In genomic region chr2L:3148959-3149591, dm6 we compare ENCODE assay signal across 2 fruit fly cellular contexts.
A peak's percentile ranks its signal among the peaks of the same experiment; 100 is the strongest.
TF ChIP-seq lines count a peak whose summit lies in the region.

No protein-coding gene starts in this region.

TF ChIP-seq in whole organism, embryonic, 481 proteins besides CTCF, POLR2A, EP300 and RAD21 (continued from another document):
- TF ChIP-seq nerfin-2 (GFP tag; IDR thresholded peaks at IDR 0.05; lab: Robert Waterston, UW; ENCODE audit: partially characterized antibody) (no peak), CG1603 (tag; optimal IDR thresholded peaks at IDR 0.05; lab: Kevin White, UChicago) (peak; percentile 30), CG42726 (GFP tag; IDR thresholded peaks at IDR 0.05; lab: Robert Waterston, UW; ENCODE audit: partially characterized antibody) (no peak), zfh1 (GFP tag; IDR thresholded peaks at IDR 0.05; lab: Robert Waterston, UW) (peak; percentile 40; the same call in 1 of the 3 replicates)

TF ChIP-seq in whole organism, prepupa, 60 proteins besides CTCF, POLR2A, EP300 and RAD21 (continued from another document):
- TF ChIP-seq esn (GFP tag; optimal IDR thresholded peaks at IDR 0.05; lab: Kevin White, UChicago), result no peak
- TF ChIP-seq CG15336 (GFP tag; IDR thresholded peaks at IDR 0.05; lab: Robert Waterston, UW), result peak; percentile 58
- peak; percentile 27 for TF ChIP-seq achi (GFP tag; optimal IDR thresholded peaks at IDR 0.05; lab: Kevin White, UChicago)
- TF ChIP-seq vri (GFP tag; optimal IDR thresholded peaks at IDR 0.05; lab: Kevin White, UChicago), result no peak
- TF ChIP-seq Ets96B (tag; optimal IDR thresholded peaks at IDR 0.05; lab: Kevin White, UChicago), result no peak
- no peak for TF ChIP-seq Blimp-1 (GFP tag; optimal IDR thresholded peaks at IDR 0.05; lab: Kevin White, UChicago)
- TF ChIP-seq CG6276 (GFP tag; optimal IDR thresholded peaks at IDR 0.05; lab: Kevin White, UChicago), result no peak
- TF ChIP-seq CG1621 (tag; optimal IDR thresholded peaks at IDR 0.05; lab: Kevin White, UChicago), result no peak
- no peak for TF ChIP-seq topi (GFP tag; optimal IDR thresholded peaks at IDR 0.05; lab: Kevin White, UChicago)
- no peak for TF ChIP-seq CG9139 (GFP tag; optimal IDR thresholded peaks at IDR 0.05; lab: Kevin White, UChicago)
- no peak for TF ChIP-seq CG3919 (GFP tag; optimal IDR thresholded peaks at IDR 0.05; lab: Kevin White, UChicago)
- TF ChIP-seq Hr39 (GFP tag; optimal IDR thresholded peaks at IDR 0.05; lab: Kevin White, UChicago), result no peak
- no peak for TF ChIP-seq svp (GFP tag; lab: Kevin White, UChicago)
- no peak for TF ChIP-seq pdm3 (GFP tag; optimal IDR thresholded peaks at IDR 0.05; lab: Kevin White, UChicago)
- peak; percentile 80 for TF ChIP-seq eg (GFP tag; IDR thresholded peaks at IDR 0.05; lab: Robert Waterston, UW)
- TF ChIP-seq CG32006 (GFP tag; optimal IDR thresholded peaks at IDR 0.05; lab: Kevin White, UChicago), result peak; percentile 69
- TF ChIP-seq Smox (GFP tag; optimal IDR thresholded peaks at IDR 0.05; lab: Kevin White, UChicago), result no peak
- TF ChIP-seq Sox14 (GFP tag; optimal IDR thresholded peaks at IDR 0.05; lab: Kevin White, UChicago), result no peak
- TF ChIP-seq OdsH (GFP tag; optimal IDR thresholded peaks at IDR 0.05; lab: Kevin White, UChicago), result peak; percentile 5
- TF ChIP-seq fd85E (GFP tag; optimal IDR thresholded peaks at IDR 0.05; lab: Kevin White, UChicago), result no peak
- TF ChIP-seq CG31627 (GFP tag; optimal IDR thresholded peaks at IDR 0.05; lab: Kevin White, UChicago), result no peak
- peak; percentile 48; the same call in 2 of the 3 replicates for TF ChIP-seq CG6163 (GFP tag; IDR thresholded peaks at IDR 0.05; lab: Robert Waterston, UW)
- peak; percentile 8 for TF ChIP-seq fkh (GFP tag; optimal IDR thresholded peaks at IDR 0.05; lab: Kevin White, UChicago)
- no peak for TF ChIP-seq fd59A (GFP tag; optimal IDR thresholded peaks at IDR 0.05; lab: Kevin White, UChicago)
- TF ChIP-seq CG34406 (GFP tag; optimal IDR thresholded peaks at IDR 0.05; lab: Kevin White, UChicago), result no peak
- no peak for TF ChIP-seq ss (GFP tag; optimal IDR thresholded peaks at IDR 0.05; lab: Kevin White, UChicago)
- TF ChIP-seq Lpt (GFP tag; optimal IDR thresholded peaks at IDR 0.05; lab: Kevin White, UChicago), result peak; percentile 66
- TF ChIP-seq Met (GFP tag; optimal IDR thresholded peaks at IDR 0.05; lab: Kevin White, UChicago), result no peak
- peak; percentile 8 for TF ChIP-seq dac (GFP tag; optimal IDR thresholded peaks at IDR 0.05; lab: Kevin White, UChicago)
- no peak for TF ChIP-seq Sox15 (GFP tag; optimal IDR thresholded peaks at IDR 0.05; lab: Kevin White, UChicago)
- TF ChIP-seq Eip93F (GFP tag; optimal IDR thresholded peaks at IDR 0.05; lab: Kevin White, UChicago), result no peak
- no peak for TF ChIP-seq CG8632 (GFP tag; optimal IDR thresholded peaks at IDR 0.05; lab: Kevin White, UChicago)
- peak; percentile 48; the same call in 1 of the 2 replicates for TF ChIP-seq Gug (GFP tag; IDR thresholded peaks at IDR 0.05; lab: Robert Waterston, UW)
- TF ChIP-seq Hr38 (GFP tag; optimal IDR thresholded peaks at IDR 0.05; lab: Kevin White, UChicago), result no peak
- TF ChIP-seq Hr4 (GFP tag; optimal IDR thresholded peaks at IDR 0.05; lab: Kevin White, UChicago), result peak; percentile 67
- TF ChIP-seq CG10631 (GFP tag; optimal IDR thresholded peaks at IDR 0.05; lab: Kevin White, UChicago), result no peak
TF ChIP-seq in whole organism, prepupa: peak in this region for 16.
